Worm (Caenorhabditis elegans) whole organism, early embryonic: ENCODE results near the gene prx-2.

Experiments used
- B0310.2 ChIP-seq: sonication (generic microtip); optimal IDR thresholded peaks from 2 replicates; lab custom pipeline; 2016; ENCODE audit warnings: mild to moderate bottlenecking, missing genetic modification characterization, missing compliant biosample characterization
- F13C5.2 ChIP-seq: sonication (generic microtip); optimal IDR thresholded peaks from 2 replicates; lab custom pipeline; 2017; ENCODE audit warnings: mild to moderate bottlenecking, missing genetic modification characterization, inconsistent platforms, missing compliant biosample characterization
- aly-1 ChIP-seq: sonication (generic microtip); optimal IDR thresholded peaks from 2 replicates; lab custom pipeline; 2016; ENCODE audit warnings: missing genetic modification characterization, missing compliant biosample characterization
- ama-1 ChIP-seq: fragments of 150-350 bp; optimal IDR thresholded peaks from 2 replicates; lab custom pipeline; 2014
- ceh-13 ChIP-seq: fragments of 200-800 bp; sonication (Bioruptor generic); optimal IDR thresholded peaks from 2 replicates; lab custom pipeline; 2018; ENCODE audit warnings: mild to moderate bottlenecking, missing genetic modification characterization, missing compliant biosample characterization
- ceh-36 ChIP-seq: sonication (generic microtip); optimal IDR thresholded peaks from 2 replicates; lab custom pipeline; 2016; ENCODE audit warnings: missing genetic modification characterization, inconsistent platforms, missing compliant biosample characterization
- ets-7 ChIP-seq: sonication (generic microtip); optimal IDR thresholded peaks from 2 replicates; lab custom pipeline; 2016; ENCODE audit warnings: missing genotype, missing genetic modification characterization, missing compliant biosample characterization
- flt-1 ChIP-seq: fragments of 200-800 bp; sonication (Bioruptor generic); IDR thresholded peaks from 2 replicates; pipeline ENCODE4 v1.3.6; 2022; ENCODE audit warnings: missing genetic modification characterization, missing compliant biosample characterization
- pes-1 ChIP-seq: fragments of 200-800 bp; sonication (Bioruptor generic); IDR thresholded peaks from 2 replicates; pipeline ENCODE4 v1.3.6; 2022; ENCODE audit warnings: missing genetic modification reagents, missing genetic modification characterization, missing compliant biosample characterization
- scrt-1 ChIP-seq: fragments of 200-800 bp; sonication (Bioruptor generic); IDR thresholded peaks from 2 replicates; pipeline ENCODE4 v1.3.6; 2022; ENCODE audit warnings: missing genetic modification characterization, missing compliant biosample characterization
- sea-1 ChIP-seq: fragments of 200-800 bp; sonication (Bioruptor generic); conservative IDR thresholded peaks from 2 replicates; pipeline ENCODE4 v1.3.6; 2022; ENCODE audit warnings: missing genetic modification characterization, missing compliant biosample characterization
- tbx-11 ChIP-seq: fragments of 200-800 bp; sonication (Bioruptor generic); IDR thresholded peaks from 2 replicates; pipeline ENCODE4 v1.3.6; 2022; ENCODE audit warnings: missing genetic modification characterization, missing compliant biosample characterization
- tbx-37 ChIP-seq: fragments of 200-800 bp; sonication (Bioruptor generic); conservative IDR thresholded peaks from 2 replicates; pipeline ENCODE4 v1.3.6; 2022; ENCODE audit warnings: missing genetic modification reagents, missing genetic modification characterization, missing compliant biosample characterization
- tra-4 ChIP-seq: sonication (generic microtip); optimal IDR thresholded peaks from 2 replicates; lab custom pipeline; 2017; ENCODE audit warnings: missing genetic modification characterization, missing compliant biosample characterization

ce11 chrIV:11603265-11603840 is 40.6 kb upstream of the prx-2 start:
- TF ChIP-seq ceh-13 (GFP tag; lab: Kevin White, UChicago) (no peak), ama-1 (lab: Kevin White, UChicago) (no peak), B0310.2 (tag; lab: Kevin White, UChicago) (no peak), pes-1 (no peak), flt-1 (GFP tag; lab: Robert Waterston, UW) (no peak), scrt-1 (no peak), tbx-37 (GFP tag; lab: Robert Waterston, UW) (no peak), tbx-11 (GFP tag; lab: Robert Waterston, UW) (no peak), tra-4 (tag; lab: Kevin White, UChicago) (no peak), F13C5.2 (tag; lab: Kevin White, UChicago) (no peak), aly-1 (tag; lab: Kevin White, UChicago) (no peak), ets-7 (no peak), sea-1 (GFP tag; lab: Robert Waterston, UW) (no peak), ceh-36 (no peak)
